Worm (Caenorhabditis elegans) whole organism, young adult: ENCODE measurements around the gene frpr-2.

Experiments used
- B0019.2 ChIP-seq: fragments of 200-800 bp; sonication (Bioruptor generic); conservative IDR thresholded peaks from 2 replicates; pipeline ENCODE4 v1.3.6; 2022; ENCODE audit warnings: missing genetic modification reagents, missing genetic modification characterization, missing compliant biosample characterization
- F33H1.4 ChIP-seq: fragments of 200-800 bp; sonication (Bioruptor generic); IDR thresholded peaks from 2 replicates; pipeline ENCODE4 v1.3.6; 2022; ENCODE audit warnings: missing genetic modification reagents, missing genetic modification characterization, missing compliant biosample characterization
- F37B4.10 ChIP-seq: fragments of 200-800 bp; sonication (Bioruptor generic); IDR thresholded peaks from 2 replicates; pipeline ENCODE4 v1.3.6; 2022; ENCODE audit warnings: missing genetic modification characterization, missing compliant biosample characterization
- F57A8.1 ChIP-seq: fragments of 200-800 bp; sonication (Bioruptor generic); optimal IDR thresholded peaks from 2 replicates; lab custom pipeline; 2018; ENCODE audit warnings: mild to moderate bottlenecking, missing genetic modification characterization, moderate library complexity, missing compliant biosample characterization
- K12H6.12 ChIP-seq: fragments of 200-800 bp; sonication (Bioruptor generic); optimal IDR thresholded peaks from 2 replicates; lab custom pipeline; 2018; ENCODE audit warnings: mild to moderate bottlenecking, missing genetic modification characterization, missing compliant biosample characterization
- T07F8.4 ChIP-seq: sonication (generic microtip); optimal IDR thresholded peaks from 2 replicates; lab custom pipeline; 2016; ENCODE audit warnings: mild to moderate bottlenecking, missing genetic modification characterization, moderate library complexity, missing compliant biosample characterization
- Y95B8A.8 ChIP-seq: fragments of 200-800 bp; sonication (Bioruptor generic); IDR thresholded peaks from 2 replicates; pipeline ENCODE4 v1.3.6; 2022; ENCODE audit warnings: missing genetic modification reagents, missing genetic modification characterization, missing compliant biosample characterization
- akir-1 ChIP-seq: fragments of 200-800 bp; sonication (Bioruptor generic); optimal IDR thresholded peaks from 2 replicates; lab custom pipeline; 2018; ENCODE audit warnings: mild to moderate bottlenecking, missing genetic modification characterization, moderate library complexity, missing compliant biosample characterization
- atf-7 ChIP-seq: sonication (generic microtip); optimal IDR thresholded peaks from 2 replicates; lab custom pipeline; 2017; ENCODE audit warnings: mild to moderate bottlenecking, missing genetic modification characterization, missing compliant biosample characterization
- attf-3 ChIP-seq: fragments of 200-800 bp; sonication (Bioruptor generic); conservative IDR thresholded peaks from 2 replicates; pipeline ENCODE4 v1.3.6; 2022; ENCODE audit warnings: missing genetic modification reagents, missing genetic modification characterization, missing compliant biosample characterization
- attf-5 ChIP-seq: fragments of 200-800 bp; sonication (Bioruptor generic); optimal IDR thresholded peaks from 2 replicates; lab custom pipeline; 2018; ENCODE audit warnings: mild to moderate bottlenecking, missing genetic modification characterization, missing compliant biosample characterization
- attf-6 ChIP-seq: fragments of 200-800 bp; sonication (Bioruptor generic); IDR thresholded peaks from 2 replicates; pipeline ENCODE4 v1.3.6; 2022; ENCODE audit warnings: missing genetic modification reagents, missing genetic modification characterization, missing compliant biosample characterization
- ceh-58 ChIP-seq: fragments of 200-800 bp; sonication (Bioruptor generic); IDR thresholded peaks from 2 replicates; pipeline ENCODE4 v1.3.6; 2022; ENCODE audit warnings: missing genetic modification characterization, missing compliant biosample characterization
- ceh-91 ChIP-seq: fragments of 200-800 bp; sonication (Bioruptor generic); IDR thresholded peaks from 2 replicates; pipeline ENCODE4 v1.3.6; 2022; ENCODE audit warnings: missing genetic modification reagents, missing genetic modification characterization, missing compliant biosample characterization
- dox-1 ChIP-seq: fragments of 200-800 bp; sonication (Bioruptor generic); IDR thresholded peaks from 2 replicates; pipeline ENCODE4 v1.3.6; 2022; ENCODE audit warnings: missing genetic modification reagents, missing genetic modification characterization, missing compliant biosample characterization
- dpff-1 ChIP-seq: sonication (generic microtip); optimal IDR thresholded peaks from 2 replicates; lab custom pipeline; 2017; ENCODE audit warnings: mild to moderate bottlenecking, missing genetic modification characterization, missing compliant biosample characterization
- dpl-1 ChIP-seq: fragments of 150-350 bp; optimal IDR thresholded peaks from 2 replicates; lab custom pipeline; 2014; ENCODE audit warnings: missing biosample characterization, missing genetic modification reagents, missing genetic modification characterization
- hsf-1 ChIP-seq: fragments of 200-800 bp; sonication (Bioruptor generic); IDR thresholded peaks from 2 replicates; pipeline ENCODE4 v1.3.6; 2022; ENCODE audit warnings: missing genetic modification reagents, missing genetic modification characterization, missing compliant biosample characterization
- lin-40 ChIP-seq: sonication (generic microtip); optimal IDR thresholded peaks from 2 replicates; lab custom pipeline; 2016; ENCODE audit warnings: missing genetic modification characterization, mild to moderate bottlenecking, missing compliant biosample characterization, missing genotype, missing genetic modification reagents
- mcd-1 ChIP-seq: fragments of 200-800 bp; sonication (Bioruptor generic); IDR thresholded peaks from 2 replicates; pipeline ENCODE4 v1.3.6; 2022; ENCODE audit warnings: missing genetic modification reagents, missing genetic modification characterization, missing compliant biosample characterization
- mel-28 ChIP-seq: sonication (generic microtip); optimal IDR thresholded peaks from 2 replicates; lab custom pipeline; 2016; ENCODE audit warnings: borderline replicate concordance, mild to moderate bottlenecking, missing genetic modification characterization, missing compliant biosample characterization
- mes-4 ChIP-seq: sonication (generic microtip); optimal IDR thresholded peaks from 2 replicates; lab custom pipeline; 2016; ENCODE audit warnings: missing genotype, missing genetic modification characterization, missing compliant biosample characterization
- mxl-1 ChIP-seq: sonication (generic microtip); optimal IDR thresholded peaks from 2 replicates; lab custom pipeline; 2016; ENCODE audit warnings: missing genetic modification characterization, missing compliant biosample characterization
- nfya-1 ChIP-seq: sonication (generic microtip); optimal IDR thresholded peaks from 2 replicates; lab custom pipeline; 2017; ENCODE audit warnings: antibody characterized with exemption, missing compliant biosample characterization, missing genetic modification characterization, borderline replicate concordance; ENCODE audit not compliant: insufficient read depth
- nfya-2 ChIP-seq: fragments of 200-800 bp; sonication (Bioruptor generic); IDR thresholded peaks from 2 replicates; pipeline ENCODE4 v1.3.6; 2022; ENCODE audit warnings: missing genetic modification reagents, missing genetic modification characterization, missing compliant biosample characterization
- nfyb-1 ChIP-seq: fragments of 200-800 bp; sonication (Bioruptor generic); IDR thresholded peaks from 2 replicates; pipeline ENCODE4 v1.3.6; 2022; ENCODE audit warnings: missing genetic modification reagents, missing genetic modification characterization, missing compliant biosample characterization
- rec-8 ChIP-seq, 2 experiments: sonication (generic microtip); optimal IDR thresholded peaks; 2 replicates each; lab custom pipeline; 2016; ENCODE audit warnings: mild to moderate bottlenecking in 2 of 2, missing genetic modification characterization in 2 of 2, missing genetic modification reagents in 2 of 2, missing genotype in 2 of 2, missing biosample characterization in 1 of 2, missing compliant biosample characterization in 1 of 2, moderate library complexity in 1 of 2
- repo-1 ChIP-seq: sonication (generic microtip); optimal IDR thresholded peaks from 2 replicates; lab custom pipeline; 2017; ENCODE audit warnings: mild to moderate bottlenecking, missing genetic modification characterization, missing compliant biosample characterization
- rpc-1 ChIP-seq, 2 experiments: fragments of 150-350 bp in 1 of 2; sonication (generic microtip) in 1 of 2; optimal IDR thresholded peaks; 2 replicates each; lab custom pipeline; 2014 to 2018; ENCODE audit warnings: missing biosample characterization in 1 of 2, missing genetic modification characterization in 1 of 2, missing genetic modification reagents in 1 of 2, missing genotype in 1 of 2
- snpc-3.4 ChIP-seq: sonication (generic microtip); optimal IDR thresholded peaks from 2 replicates; lab custom pipeline; 2017; ENCODE audit warnings: missing genetic modification characterization, mild to moderate bottlenecking, missing compliant biosample characterization, antibody characterized with exemption, moderate library complexity, missing genotype, missing genetic modification reagents
- sptf-2 ChIP-seq: fragments of 200-800 bp; sonication (Bioruptor generic); optimal IDR thresholded peaks from 2 replicates; lab custom pipeline; 2018; ENCODE audit warnings: mild to moderate bottlenecking, missing genetic modification characterization, missing compliant biosample characterization
- unc-62 ChIP-seq: fragments of 150-350 bp; optimal IDR thresholded peaks from 2 replicates; lab custom pipeline; 2014; ENCODE audit warnings: missing biosample characterization, missing genetic modification reagents, missing genetic modification characterization
- zfh-2 ChIP-seq: fragments of 200-800 bp; sonication (Bioruptor generic); conservative IDR thresholded peaks from 2 replicates; pipeline ENCODE4 v1.3.6; 2022; ENCODE audit warnings: missing genetic modification reagents, missing genetic modification characterization, missing compliant biosample characterization
- zim-3 ChIP-seq: sonication (generic microtip); optimal IDR thresholded peaks from 2 replicates; lab custom pipeline; 2017; ENCODE audit warnings: mild to moderate bottlenecking, missing genetic modification characterization, moderate library complexity, missing compliant biosample characterization
- ztf-22 ChIP-seq: fragments of 200-800 bp; sonication (Bioruptor generic); optimal IDR thresholded peaks from 2 replicates; lab custom pipeline; 2018; ENCODE audit warnings: mild to moderate bottlenecking, missing genetic modification characterization, moderate library complexity, missing compliant biosample characterization

The frpr-2 gene

ce11 chrX:13007857-13008813 lies 42.9 kb downstream of the frpr-2 start, which contains the start of gene nhr-25:
nhr-25 (plus strand) TSS chrX:13008493.
- TF ChIP-seq attf-3 (GFP tag; lab: Robert Waterston, UW) (0 out of 2 replicates have a peak, but pooled peaks have one; percentile 25), zfh-2 (GFP tag; lab: Robert Waterston, UW) (peak; percentile 54), F37B4.10 (no peak), mxl-1 (no peak)

ce11 chrX:13008895-13009294 lies 43.6 kb downstream of the frpr-2 start:
- TF ChIP-seq nfyb-1 (GFP tag; lab: Robert Waterston, UW) (no peak), attf-6 (no peak), ceh-58 (GFP tag; lab: Robert Waterston, UW) (no peak), F33H1.4 (GFP tag; lab: Robert Waterston, UW) (no peak), ceh-91 (GFP tag; lab: Robert Waterston, UW) (no peak), hsf-1 (GFP tag; lab: Robert Waterston, UW) (no peak), K12H6.12 (tag; lab: Kevin White, UChicago) (no peak), dpff-1 (tag; lab: Kevin White, UChicago) (no peak), attf-5 (GFP tag; lab: Kevin White, UChicago) (no peak), mxl-1 (no peak), rec-8 (tag; optimal IDR thresholded peaks at IDR 0.05; lab: Kevin White, UChicago) (no peak), B0019.2 (no peak), T07F8.4 (tag; lab: Kevin White, UChicago) (no peak)

ce11 chrX:13009645-13010044 lies 44.4 kb downstream of the frpr-2 start:
- no peak for TF ChIP-seq nfya-2 (GFP tag; lab: Robert Waterston, UW)
- TF ChIP-seq F57A8.1, result no peak
- no peak for TF ChIP-seq Y95B8A.8 (GFP tag; lab: Robert Waterston, UW)
- no peak for TF ChIP-seq dox-1 (GFP tag; lab: Robert Waterston, UW)
- TF ChIP-seq lin-40 (tag; lab: Kevin White, UChicago), result no peak
- TF ChIP-seq mel-28 (tag; lab: Kevin White, UChicago), result no peak
- no peak for TF ChIP-seq zim-3 (tag; lab: Kevin White, UChicago)

- no peak for TF ChIP-seq mes-4 (tag; lab: Kevin White, UChicago)
- no peak for TF ChIP-seq ztf-22 (GFP tag; lab: Kevin White, UChicago)
Measured at ce11 chrX:13011897-13012296, 46.6 kb downstream of the frpr-2 start.

ce11 chrX:13014341-13014740 lies 49.1 kb downstream of the frpr-2 start:
- TF ChIP-seq snpc-3.4 (tag; lab: Kevin White, UChicago) (no peak), F37B4.10 (no peak), dpl-1 (GFP tag; lab: Kevin White, UChicago) (no peak), unc-62 (GFP tag; lab: Kevin White, UChicago) (no peak), nfyb-1 (GFP tag; lab: Robert Waterston, UW) (no peak), attf-5 (GFP tag; lab: Kevin White, UChicago) (no peak), akir-1 (GFP tag; lab: Kevin White, UChicago) (no peak), nfya-1 (tag; lab: Kevin White, UChicago) (no peak), rpc-1 (optimal IDR thresholded peaks at IDR 0.05; lab: Kevin White, UChicago) (no peak), rpc-1 (tag; optimal IDR thresholded peaks at IDR 0.05; lab: Kevin White, UChicago) (no peak), atf-7 (tag; lab: Kevin White, UChicago) (no peak), repo-1 (tag; lab: Kevin White, UChicago) (no peak), sptf-2 (no peak), mcd-1 (GFP tag; lab: Robert Waterston, UW) (no peak), attf-6 (no peak)
